Worm (Caenorhabditis elegans) whole organism, late embryonic: ENCODE results near the gene phdh-1.

Experiments used
- ceh-14 ChIP-seq: sonication (generic microtip); optimal IDR thresholded peaks from 2 replicates; lab custom pipeline; 2016; ENCODE audit warnings: missing genotype, missing genetic modification characterization, missing compliant biosample characterization
- che-1 ChIP-seq: sonication (generic microtip); optimal IDR thresholded peaks from 2 replicates; lab custom pipeline; 2016; ENCODE audit warnings: mild to moderate bottlenecking, missing genetic modification characterization, missing compliant biosample characterization
- elt-2 ChIP-seq: sonication (generic microtip); optimal IDR thresholded peaks from 2 replicates; lab custom pipeline; 2016; ENCODE audit warnings: missing genetic modification reagents, missing genetic modification characterization, missing compliant biosample characterization
- eyg-1 ChIP-seq: sonication (generic microtip); optimal IDR thresholded peaks from 2 replicates; lab custom pipeline; 2016; ENCODE audit warnings: missing genotype, missing genetic modification characterization, missing compliant biosample characterization
- nfya-1 ChIP-seq: sonication (generic microtip); optimal IDR thresholded peaks from 2 replicates; lab custom pipeline; 2017; ENCODE audit warnings: missing genetic modification characterization, mild to moderate bottlenecking, missing compliant biosample characterization, antibody characterized with exemption, moderate library complexity
- pros-1 ChIP-seq: fragments of 150-350 bp; optimal IDR thresholded peaks from 2 replicates; lab custom pipeline; 2014; ENCODE audit warnings: missing biosample characterization, missing genetic modification reagents, missing genetic modification characterization
- sox-2 ChIP-seq: fragments of 200-800 bp; sonication (Bioruptor generic); IDR thresholded peaks from 2 replicates; pipeline ENCODE4 v1.3.6; 2022; ENCODE audit warnings: missing genetic modification reagents, missing genetic modification characterization, missing compliant biosample characterization
- sox-4 ChIP-seq: sonication (generic microtip); optimal IDR thresholded peaks from 2 replicates; lab custom pipeline; 2017; ENCODE audit warnings: mild to moderate bottlenecking, missing genetic modification characterization, inconsistent platforms, missing compliant biosample characterization

- TF ChIP-seq sox-4, result no peak
- TF ChIP-seq pros-1 (tag; lab: Kevin White, UChicago), result no peak
- TF ChIP-seq eyg-1 (tag; lab: Kevin White, UChicago), result no peak
- TF ChIP-seq ceh-14 (tag; lab: Kevin White, UChicago), result no peak
- no peak for TF ChIP-seq nfya-1 (tag; lab: Kevin White, UChicago)
- no peak for TF ChIP-seq elt-2 (tag; lab: Kevin White, UChicago)
- TF ChIP-seq sox-2 (GFP tag; lab: Robert Waterston, UW), result no peak
- no peak for TF ChIP-seq che-1 (tag; lab: Kevin White, UChicago)
Measured at ce11 chrII:13611186-13611585, 27.1 kb downstream of the phdh-1 start, which contains the start of gene gst-24.
